Worm (Caenorhabditis elegans): ENCODE measurements around the gene F46H5.5.

Gene F46H5.5

DNA sequence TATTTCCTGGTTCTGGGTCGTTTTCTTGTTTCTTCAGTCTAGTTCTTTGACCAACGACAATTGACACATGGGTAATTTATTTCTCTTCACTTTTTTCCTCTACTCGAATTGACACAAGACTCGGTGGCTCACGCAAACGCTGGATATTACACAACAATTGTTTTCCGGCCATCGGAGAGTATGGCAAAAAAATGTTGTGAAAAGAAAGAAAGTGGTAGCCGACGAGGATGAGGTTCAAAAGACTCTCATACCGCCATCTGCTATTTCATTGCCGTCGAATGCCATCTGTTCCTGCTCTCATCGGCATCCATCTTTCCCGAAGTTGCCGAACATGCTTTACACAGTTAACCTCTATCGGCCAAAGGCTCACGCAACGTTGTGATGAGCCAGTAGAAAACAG lies 20.1 kb downstream of the F46H5.5 start:
- TF ChIP-seq lin-39 (tag; optimal IDR thresholded peaks at IDR 0.05) (peak; percentile 59), hmg-11 (tag; optimal IDR thresholded peaks at IDR 0.05) (no peak), nfya-1 (tag; optimal IDR thresholded peaks at IDR 0.05; ENCODE audit: insufficient read depth) (peak; percentile 27), nhr-11 (tag; optimal IDR thresholded peaks at IDR 0.05) (peak; percentile 29), egl-5 (tag; optimal IDR thresholded peaks at IDR 0.05) (peak; percentile 27), snpc-4 (tag; optimal IDR thresholded peaks at IDR 0.05) (no peak)

DNA sequence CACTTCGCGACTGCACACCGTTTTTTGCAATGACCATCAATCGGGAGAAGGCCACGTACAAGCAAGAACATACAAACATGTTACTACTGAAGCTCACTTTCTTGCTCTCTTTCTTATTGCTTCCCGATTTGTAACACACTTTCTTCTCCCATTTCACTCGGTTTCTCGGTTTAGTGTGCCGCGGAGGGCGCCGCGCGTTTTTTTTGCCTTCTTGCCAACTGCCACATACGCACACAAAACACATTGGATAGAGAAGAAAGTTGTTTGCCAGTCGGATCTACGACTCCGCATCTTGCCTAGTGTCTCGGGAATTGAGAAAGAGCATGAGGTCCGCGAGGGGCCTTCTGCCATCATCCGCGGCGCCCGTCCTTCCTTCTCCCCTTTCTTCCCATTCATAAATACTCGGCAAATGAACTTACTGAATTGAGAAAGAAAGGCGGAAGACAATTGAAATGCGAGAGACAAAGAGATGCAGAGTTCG lies 22.0 kb downstream of the F46H5.5 start:
- TF ChIP-seq egl-5 (tag; optimal IDR thresholded peaks at IDR 0.05) = peak; percentile 41
- peak; percentile 38 for TF ChIP-seq elt-2 (tag; optimal IDR thresholded peaks at IDR 0.05)
- TF ChIP-seq pha-4 (tag; optimal IDR thresholded peaks at IDR 0.05) = peak; percentile 38
- no peak for TF ChIP-seq nhr-12 (tag; optimal IDR thresholded peaks at IDR 0.05)
- TF ChIP-seq fkh-2 (tag; optimal IDR thresholded peaks at IDR 0.05) = peak; percentile 44
- peak; percentile 78 for TF ChIP-seq nfya-1 (tag; optimal IDR thresholded peaks at IDR 0.05; ENCODE audit: insufficient read depth)
- no peak for TF ChIP-seq jun-1 (tag; optimal IDR thresholded peaks at IDR 0.05)
- TF ChIP-seq elt-1 (tag; optimal IDR thresholded peaks at IDR 0.05) = no peak
- TF ChIP-seq fkh-10 (GFP tag; optimal IDR thresholded peaks at IDR 0.05) = peak; percentile 92
- TF ChIP-seq tbx-2 (tag; optimal IDR thresholded peaks at IDR 0.05) = peak; percentile 33
- peak; percentile 17 for TF ChIP-seq zag-1 (tag; optimal IDR thresholded peaks at IDR 0.05)
- TF ChIP-seq ama-1 (optimal IDR thresholded peaks at IDR 0.05) = peak; percentile 41
- TF ChIP-seq nhr-11 (tag; optimal IDR thresholded peaks at IDR 0.05) = no peak
- peak; percentile 57 for TF ChIP-seq unc-39 (tag; optimal IDR thresholded peaks at IDR 0.05)
- peak; percentile 55 for TF ChIP-seq hmg-11 (tag; optimal IDR thresholded peaks at IDR 0.05)
- peak; percentile 58 for TF ChIP-seq lin-39 (tag; optimal IDR thresholded peaks at IDR 0.05)
- TF ChIP-seq lsy-12 (tag; optimal IDR thresholded peaks at IDR 0.05) = peak; percentile 53

DNA sequence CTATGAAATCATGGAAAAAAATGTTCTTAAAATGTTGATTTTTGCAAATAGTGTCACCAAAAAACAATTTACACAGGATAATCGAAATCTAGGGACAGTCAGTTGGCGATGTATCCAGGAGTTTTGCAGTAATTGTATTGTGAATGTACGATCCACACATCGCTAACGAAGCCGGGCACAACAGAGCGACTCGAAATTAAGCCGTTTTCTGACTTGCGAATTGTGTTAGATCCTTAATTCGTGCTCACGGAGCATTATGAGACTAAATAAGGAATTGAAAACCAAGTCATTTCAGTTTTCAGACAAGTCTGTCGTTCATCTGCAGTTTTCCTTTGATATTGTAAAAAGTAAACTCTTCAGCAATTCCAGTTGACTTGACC lies 22.7 kb downstream of the F46H5.5 start:
- TF ChIP-seq egl-5 (tag; optimal IDR thresholded peaks at IDR 0.05) = no peak
- TF ChIP-seq nhr-28 (tag; optimal IDR thresholded peaks at IDR 0.05) = no peak
- TF ChIP-seq ztf-4 (tag; optimal IDR thresholded peaks at IDR 0.05) = no peak
- TF ChIP-seq elt-1 (tag; optimal IDR thresholded peaks at IDR 0.05) = no peak
- no peak for TF ChIP-seq nhr-23 (tag; optimal IDR thresholded peaks at IDR 0.05)
- TF ChIP-seq elt-3 (tag; optimal IDR thresholded peaks at IDR 0.05) = no peak
- no peak for TF ChIP-seq nhr-43 (tag; optimal IDR thresholded peaks at IDR 0.05; ENCODE audit: poor library complexity, severe bottlenecking)
- TF ChIP-seq mml-1 (tag; optimal IDR thresholded peaks at IDR 0.05) = no peak
- no peak for TF ChIP-seq nhr-25 (tag; optimal IDR thresholded peaks at IDR 0.05)
- no peak for TF ChIP-seq pqm-1 (tag; optimal IDR thresholded peaks at IDR 0.05)

DNA sequence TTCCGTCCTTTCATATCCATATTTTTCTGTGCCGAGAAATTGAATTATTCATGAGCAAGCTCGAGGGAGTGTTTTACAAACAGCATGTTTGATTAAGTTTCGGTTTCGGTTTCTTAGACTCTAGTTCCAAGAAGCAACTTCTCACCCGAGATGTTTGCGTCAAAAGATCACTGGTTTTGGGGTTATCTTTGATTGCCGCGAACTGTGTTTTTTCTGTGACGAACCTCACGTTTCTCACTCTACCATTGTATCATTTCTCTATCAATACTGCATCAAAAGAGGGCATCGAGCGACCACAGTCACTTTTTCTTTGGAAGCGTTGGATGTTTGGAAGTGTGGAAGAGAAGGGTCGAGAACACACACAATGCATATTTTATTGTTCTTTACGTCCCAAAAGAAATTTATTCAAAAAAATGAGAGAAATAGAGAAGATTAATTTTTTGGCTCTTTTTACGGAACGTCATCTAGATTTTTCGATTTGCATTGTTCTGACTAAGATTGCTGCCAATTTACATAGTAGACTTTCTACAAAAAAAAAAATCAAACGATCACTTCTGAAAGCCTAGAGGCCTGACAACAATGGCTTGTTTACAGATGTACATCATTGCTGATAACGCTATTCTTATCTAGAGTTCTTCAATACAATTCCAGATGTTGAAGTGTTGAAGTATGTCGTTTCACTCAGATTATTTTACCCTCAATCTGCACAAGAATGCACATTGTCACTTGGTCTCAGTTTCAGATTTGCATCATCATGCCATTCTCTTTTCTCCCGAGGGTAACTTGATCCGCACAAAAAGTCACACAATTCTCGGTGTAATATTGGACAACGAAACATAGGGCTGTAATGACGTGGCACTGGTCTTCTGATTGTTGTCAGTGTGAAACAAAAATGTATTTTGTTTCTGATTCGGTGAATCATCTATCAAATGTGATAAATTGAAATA lies 23.4 kb downstream of the F46H5.5 start:
- TF ChIP-seq mdl-1 (tag; optimal IDR thresholded peaks at IDR 0.05) (no peak), egl-27 (tag; optimal IDR thresholded peaks at IDR 0.05) (no peak), elt-2 (tag; optimal IDR thresholded peaks at IDR 0.05) (peak; percentile 73), fkh-10 (GFP tag; optimal IDR thresholded peaks at IDR 0.05) (no peak)

DNA sequence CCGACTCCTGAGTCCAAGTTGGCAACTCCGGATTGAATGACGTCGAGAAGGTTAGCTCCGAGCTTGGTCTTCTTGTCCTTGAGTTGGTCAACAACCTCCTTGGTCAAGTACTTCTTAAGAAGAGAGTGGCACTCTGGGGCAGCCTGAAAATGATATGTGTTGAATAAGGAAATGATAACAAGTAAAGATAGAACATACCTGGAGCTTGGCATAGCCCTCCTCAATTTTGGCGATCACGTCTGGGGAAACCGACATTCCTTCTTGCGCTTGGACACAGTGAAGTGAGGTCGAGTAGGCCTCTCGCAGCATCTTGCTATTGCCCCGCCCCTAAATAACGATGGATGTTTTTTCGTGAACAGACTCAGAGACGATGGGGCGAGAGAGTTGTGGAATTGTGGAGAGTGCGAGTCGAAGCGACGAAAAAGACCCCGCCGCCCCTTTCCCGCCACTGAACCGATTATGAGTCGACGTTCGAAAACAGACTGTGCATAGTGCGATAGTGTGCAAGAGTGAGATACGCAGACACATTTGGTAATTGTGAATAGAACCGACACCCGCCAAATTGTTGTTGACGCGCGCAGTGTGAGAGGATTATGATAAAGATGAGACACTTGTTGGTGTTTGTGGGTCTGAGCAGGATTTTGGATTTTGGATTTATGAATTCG lies 24.5 kb downstream of the F46H5.5 start:
- no peak for TF ChIP-seq mdl-1 (tag; optimal IDR thresholded peaks at IDR 0.05)
- no peak for TF ChIP-seq ztf-11 (tag; optimal IDR thresholded peaks at IDR 0.05)
- TF ChIP-seq jun-1 (tag; optimal IDR thresholded peaks at IDR 0.05) = peak; percentile 16
- TF ChIP-seq tbx-2 (tag; optimal IDR thresholded peaks at IDR 0.05) = no peak
- no peak for TF ChIP-seq lin-15B (tag; optimal IDR thresholded peaks at IDR 0.05)
- peak; percentile 31 for TF ChIP-seq pqm-1 (tag; optimal IDR thresholded peaks at IDR 0.05)
- peak; percentile 60 for TF ChIP-seq elt-2 (tag; optimal IDR thresholded peaks at IDR 0.05)
- TF ChIP-seq elt-3 (tag; optimal IDR thresholded peaks at IDR 0.05) = no peak
- TF ChIP-seq ceh-9 (tag; optimal IDR thresholded peaks at IDR 0.05) = no peak
- TF ChIP-seq eor-1 (tag; optimal IDR thresholded peaks at IDR 0.05) = no peak
- TF ChIP-seq snpc-4 (tag; optimal IDR thresholded peaks at IDR 0.05) = peak; percentile 17
- TF ChIP-seq unc-39 (tag; optimal IDR thresholded peaks at IDR 0.05) = no peak
- no peak for TF ChIP-seq lsy-12 (tag; optimal IDR thresholded peaks at IDR 0.05)
- TF ChIP-seq unc-62 (GFP tag; optimal IDR thresholded peaks at IDR 0.05) = no peak
- no peak for TF ChIP-seq zag-1 (tag; optimal IDR thresholded peaks at IDR 0.05)
- TF ChIP-seq egl-5 (tag; optimal IDR thresholded peaks at IDR 0.05) = no peak
- no peak for TF ChIP-seq aly-2 (tag; optimal IDR thresholded peaks at IDR 0.05)
- TF ChIP-seq nhr-67 (tag; optimal IDR thresholded peaks at IDR 0.05) = no peak
- no peak for TF ChIP-seq nhr-76 (tag; optimal IDR thresholded peaks at IDR 0.05)
- TF ChIP-seq mml-1 (tag; optimal IDR thresholded peaks at IDR 0.05) = no peak
- no peak for TF ChIP-seq egl-27 (tag; optimal IDR thresholded peaks at IDR 0.05)
- TF ChIP-seq elt-1 (tag; optimal IDR thresholded peaks at IDR 0.05) = no peak
- no peak for TF ChIP-seq nhr-28 (tag; optimal IDR thresholded peaks at IDR 0.05)
- TF ChIP-seq nhr-23 (tag; optimal IDR thresholded peaks at IDR 0.05) = peak; percentile 27
- no peak for TF ChIP-seq fkh-10 (GFP tag; optimal IDR thresholded peaks at IDR 0.05)
- no peak for TF ChIP-seq ceh-16 (tag; optimal IDR thresholded peaks at IDR 0.05)
- no peak for TF ChIP-seq nhr-25 (tag; optimal IDR thresholded peaks at IDR 0.05)
- no peak for TF ChIP-seq sea-2 (GFP tag; optimal IDR thresholded peaks at IDR 0.05)
- TF ChIP-seq fos-1 (tag; optimal IDR thresholded peaks at IDR 0.05) = no peak
